Fruit fly (Drosophila melanogaster) S2 (cell line): ENCODE results near the gene CG31815.

ENCODE experiments used
- CG8478 ChIP-seq: fragments of >200 bp; optimal IDR thresholded peaks from 2 replicates; lab custom pipeline; 2018
- CTCF ChIP-seq, 2 experiments: fragments of >200 bp; optimal IDR thresholded peaks; 2 replicates each; lab custom pipeline; 2018

dm6 chr2L:16648925-16649324 is 43.3 kb downstream of the CG31815 start:
- TF ChIP-seq CTCF (optimal IDR thresholded peaks at IDR 0.05; lab: Kevin White, UChicago) (no peak), CG8478 (lab: Kevin White, UChicago) (no peak)
